Worm (Caenorhabditis elegans): ENCODE measurements around the gene M03F4.6.

The M03F4.6 gene

DNA sequence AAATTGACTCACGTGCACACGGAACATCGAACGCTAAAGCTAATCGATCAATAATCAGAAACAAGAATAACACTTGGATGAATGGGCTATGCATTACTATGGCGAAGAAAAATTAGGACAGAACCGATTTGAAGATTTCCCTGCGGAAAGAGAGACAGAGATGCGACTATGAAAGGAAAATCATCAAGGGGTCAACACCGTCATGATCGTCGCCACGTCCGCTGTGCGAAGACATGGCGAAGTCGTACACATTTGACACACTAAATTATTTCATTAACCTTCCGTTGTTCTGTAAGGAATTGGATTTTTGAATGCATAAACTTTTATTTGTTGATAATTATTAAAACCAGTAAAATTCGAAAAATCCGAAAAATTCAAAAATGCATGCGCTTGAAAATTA lies at the start of gene M03F4.6:
M03F4.6 (minus strand) TSS at position 101 of the 400 bp plus-strand sequence.
- TF ChIP-seq ama-1 (optimal IDR thresholded peaks at IDR 0.05) = peak; percentile 68
- TF ChIP-seq sox-2 (GFP tag; IDR thresholded peaks at IDR 0.05) = no peak

DNA sequence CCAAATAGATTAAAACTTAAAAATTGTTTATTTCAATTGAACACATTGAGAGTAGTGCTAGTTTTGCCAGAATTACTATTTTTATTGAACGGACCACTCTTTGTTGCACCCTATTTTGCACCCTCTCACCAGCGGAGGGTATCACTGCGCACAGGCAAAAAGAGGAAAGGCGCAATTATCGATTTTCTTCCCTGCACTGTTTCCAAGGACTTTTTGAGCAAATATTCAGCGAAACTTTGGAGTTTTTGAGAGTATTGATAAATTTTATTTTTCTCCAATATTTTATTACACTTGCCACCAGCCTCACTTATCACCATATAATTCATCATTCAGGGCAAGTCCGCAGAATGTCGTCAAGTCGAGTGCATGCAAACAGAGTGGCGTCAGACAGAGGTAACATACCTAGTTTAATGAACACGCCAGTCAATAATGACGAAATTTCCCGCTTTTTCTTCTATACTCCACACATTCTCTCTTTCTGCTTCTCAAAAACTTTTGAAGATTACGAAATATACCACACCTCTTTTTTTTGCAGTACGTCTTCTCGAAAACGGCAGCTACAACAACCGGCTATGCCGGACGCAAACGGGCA lies 49.0 kb upstream of the M03F4.6 start:
- TF ChIP-seq F13H6.1 (tag; optimal IDR thresholded peaks at IDR 0.05) (no peak), nfya-1 (tag; optimal IDR thresholded peaks at IDR 0.05) (peak; percentile 11), ceh-48 (tag; optimal IDR thresholded peaks at IDR 0.05) (peak; percentile 72)

DNA sequence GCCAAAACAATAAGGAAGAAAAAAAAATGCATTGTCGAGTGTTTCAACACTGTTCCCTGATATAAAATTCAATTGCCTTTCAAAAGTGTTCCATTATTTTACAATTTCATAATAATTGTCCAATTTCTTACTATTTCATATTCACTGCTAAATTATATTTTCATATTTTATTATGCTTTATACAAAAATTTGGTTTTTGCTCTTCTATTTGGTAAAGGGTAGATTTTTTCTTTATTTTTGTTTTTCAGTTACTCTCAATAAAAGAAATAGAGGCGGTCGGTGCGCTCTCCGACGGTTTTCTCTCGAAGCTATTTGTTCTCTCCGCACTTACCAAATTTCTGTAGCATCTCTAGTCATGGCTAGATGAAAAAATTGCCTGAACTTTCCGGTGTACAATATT lies 48.5 kb upstream of the M03F4.6 start, which contains the start of gene sek-3:
sek-3 (plus strand) TSS at position 301 of the 400 bp plus-strand sequence.
- TF ChIP-seq ceh-14 (tag; optimal IDR thresholded peaks at IDR 0.05) (no peak), tbx-7 (tag; optimal IDR thresholded peaks at IDR 0.05) (no peak), pag-3 (tag; optimal IDR thresholded peaks at IDR 0.05; ENCODE audit: borderline replicate concordance) (no peak), ceh-30 (tag; optimal IDR thresholded peaks at IDR 0.05) (no peak), ceh-2 (tag; optimal IDR thresholded peaks at IDR 0.05) (no peak), hlh-30 (tag; optimal IDR thresholded peaks at IDR 0.05; ENCODE audit: insufficient read depth) (no peak), zip-5 (tag; optimal IDR thresholded peaks at IDR 0.05) (no peak), ceh-45 (GFP tag; IDR thresholded peaks at IDR 0.05) (no peak)

DNA sequence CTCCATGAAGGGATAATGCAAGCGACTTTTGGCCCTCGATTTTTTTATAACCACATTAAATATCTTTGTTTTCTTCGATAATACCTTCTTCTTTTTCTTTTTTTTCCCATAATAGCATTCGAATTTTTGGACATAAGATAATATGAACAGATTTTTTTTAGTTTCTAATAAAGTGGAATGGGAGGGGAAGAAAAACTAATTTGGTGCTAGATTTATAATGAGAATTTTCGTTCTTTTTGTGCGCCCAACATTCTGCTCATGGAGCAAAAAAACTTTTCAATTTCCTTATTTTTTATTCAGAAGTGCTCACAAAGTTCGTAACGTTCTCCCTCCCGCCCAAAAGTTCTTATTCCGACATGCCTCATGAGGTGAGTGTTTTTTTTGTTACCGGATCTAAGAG lies 46.6 kb upstream of the M03F4.6 start, which contains the start of gene ZC449.8:
ZC449.8 (plus strand) TSS at position 301 of the 400 bp plus-strand sequence.
- TF ChIP-seq ceh-18 (tag; optimal IDR thresholded peaks at IDR 0.05) (no peak), dve-1 (tag; optimal IDR thresholded peaks at IDR 0.05) (no peak), ceh-31 (tag; optimal IDR thresholded peaks at IDR 0.05) (no peak), sox-2 (GFP tag; IDR thresholded peaks at IDR 0.05) (no peak), pros-1 (tag; optimal IDR thresholded peaks at IDR 0.05) (no peak), ref-2 (tag; optimal IDR thresholded peaks at IDR 0.05) (no peak), eyg-1 (tag; optimal IDR thresholded peaks at IDR 0.05) (no peak), elt-2 (tag; optimal IDR thresholded peaks at IDR 0.05) (no peak), pha-4 (tag; optimal IDR thresholded peaks at IDR 0.05) (no peak), lim-6 (tag; optimal IDR thresholded peaks at IDR 0.05) (no peak), ceh-45 (GFP tag; IDR thresholded peaks at IDR 0.05) (no peak)

DNA sequence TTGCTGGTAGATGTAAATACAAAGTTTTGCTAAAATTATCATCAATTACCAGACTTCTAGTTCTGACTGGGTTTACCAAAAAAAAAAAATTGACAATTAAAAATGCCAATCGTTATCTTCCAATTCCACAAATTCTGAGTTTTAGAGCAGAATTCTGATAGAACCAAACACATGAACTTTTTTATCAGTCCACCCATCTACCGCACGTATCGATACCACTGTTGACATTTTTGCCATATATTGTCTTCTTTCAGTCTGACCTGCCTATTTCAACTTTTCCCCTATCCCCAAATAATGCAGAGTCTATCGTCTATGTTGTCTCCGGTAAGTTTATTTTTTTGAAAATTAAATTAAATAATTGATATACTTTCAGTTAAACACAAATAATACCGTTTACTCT lies 44.7 kb upstream of the M03F4.6 start, which contains the start of gene ZC449.7:
ZC449.7 (plus strand) TSS at position 249 of the 400 bp plus-strand sequence.
- no peak for TF ChIP-seq dmd-4 (tag; optimal IDR thresholded peaks at IDR 0.05; ENCODE audit: borderline replicate concordance)
- TF ChIP-seq ceh-2 (tag; optimal IDR thresholded peaks at IDR 0.05) = no peak
- TF ChIP-seq mec-3 (tag; optimal IDR thresholded peaks at IDR 0.05; ENCODE audit: borderline replicate concordance) = no peak
- no peak for TF ChIP-seq ama-1 (optimal IDR thresholded peaks at IDR 0.05)
- TF ChIP-seq elt-4 (tag; optimal IDR thresholded peaks at IDR 0.05) = no peak
- TF ChIP-seq ttx-3 (tag; optimal IDR thresholded peaks at IDR 0.05) = no peak
- no peak for TF ChIP-seq ceh-9 (tag; optimal IDR thresholded peaks at IDR 0.05)
- TF ChIP-seq tbx-2 (tag; optimal IDR thresholded peaks at IDR 0.05) = no peak
- TF ChIP-seq syd-9 (tag; optimal IDR thresholded peaks at IDR 0.05) = no peak
- no peak for TF ChIP-seq ceh-45 (GFP tag; IDR thresholded peaks at IDR 0.05)
- no peak for TF ChIP-seq ref-2 (tag; optimal IDR thresholded peaks at IDR 0.05)
- no peak for TF ChIP-seq hlh-8 (tag; optimal IDR thresholded peaks at IDR 0.05)
- TF ChIP-seq pqm-1 (tag; optimal IDR thresholded peaks at IDR 0.05) = no peak
- TF ChIP-seq fax-1 (tag; optimal IDR thresholded peaks at IDR 0.05) = no peak
- TF ChIP-seq ceh-14 (tag; optimal IDR thresholded peaks at IDR 0.05) = no peak

DNA sequence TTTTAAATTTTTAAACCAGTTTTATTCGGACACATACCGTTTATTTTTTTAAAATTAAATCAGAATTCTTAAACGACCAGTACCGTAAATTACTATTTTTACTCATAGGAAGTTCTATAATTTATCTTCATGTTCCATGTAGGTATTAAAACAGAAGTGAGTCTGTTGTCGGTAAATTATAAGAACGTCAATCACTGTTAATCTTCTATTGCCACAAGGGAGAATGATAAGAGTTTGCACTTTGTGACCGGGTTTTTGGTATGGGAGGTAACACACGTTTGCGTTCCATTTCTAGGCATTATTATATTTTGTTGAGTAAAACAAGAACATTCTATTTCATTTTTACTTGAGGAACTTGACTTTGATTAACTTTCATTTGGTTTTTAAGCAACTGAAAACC lies 39.9 kb upstream of the M03F4.6 start, which contains the start of gene hsd-3:
hsd-3 (plus strand) TSS at position 301 of the 400 bp plus-strand sequence.
- TF ChIP-seq hlh-6 (tag; optimal IDR thresholded peaks at IDR 0.05) (no peak), tbx-7 (tag; optimal IDR thresholded peaks at IDR 0.05) (no peak), odd-2 (tag; optimal IDR thresholded peaks at IDR 0.05) (no peak), pha-2 (tag; optimal IDR thresholded peaks at IDR 0.05) (no peak), fkh-6 (tag; optimal IDR thresholded peaks at IDR 0.05) (no peak), sox-4 (tag; optimal IDR thresholded peaks at IDR 0.05) (no peak), ceh-30 (tag; optimal IDR thresholded peaks at IDR 0.05) (no peak), ceh-14 (tag; optimal IDR thresholded peaks at IDR 0.05) (no peak), ref-2 (tag; optimal IDR thresholded peaks at IDR 0.05) (no peak), ceh-34 (tag; optimal IDR thresholded peaks at IDR 0.05) (no peak), C08G9.2 (tag; optimal IDR thresholded peaks at IDR 0.05) (no peak), pag-3 (tag; optimal IDR thresholded peaks at IDR 0.05; ENCODE audit: borderline replicate concordance) (no peak), hlh-8 (tag; optimal IDR thresholded peaks at IDR 0.05) (no peak), unc-86 (tag; optimal IDR thresholded peaks at IDR 0.05) (no peak), sox-2 (GFP tag; IDR thresholded peaks at IDR 0.05) (no peak), unc-3 (GFP tag; conservative IDR thresholded peaks at IDR 0.05) (no peak), unc-3 (tag; optimal IDR thresholded peaks at IDR 0.05) (no peak), ceh-6 (GFP tag; optimal IDR thresholded peaks at IDR 0.05) (no peak)
